Worm (Caenorhabditis elegans) whole organism, L2 larva: Measurements from ENCODE around the gene srxa-13.

Source experiments
- ama-1 ChIP-seq: fragments of 150-350 bp; optimal IDR thresholded peaks from 2 replicates; lab custom pipeline; 2018; ENCODE audit warnings: inconsistent platforms
- lsy-2 ChIP-seq, 2 experiments: fragments of 150-350 bp in 1 of 2; sonication (generic microtip) in 1 of 2; optimal IDR thresholded peaks; 2 replicates each; lab custom pipeline; 2014 to 2017; ENCODE audit warnings: missing biosample characterization in 2 of 2, missing genetic modification characterization in 2 of 2
- nhr-10 ChIP-seq: sonication (generic microtip); optimal IDR thresholded peaks from 2 replicates; lab custom pipeline; 2017; ENCODE audit warnings: missing biosample characterization, missing genetic modification characterization
- nhr-12 ChIP-seq: fragments of 150-350 bp; optimal IDR thresholded peaks from 2 replicates; lab custom pipeline; 2014; ENCODE audit warnings: missing biosample characterization, missing genetic modification characterization
- skn-1 ChIP-seq: sonication (generic microtip); optimal IDR thresholded peaks from 2 replicates; lab custom pipeline; 2017; ENCODE audit warnings: missing biosample characterization, missing genetic modification characterization

- no peak for TF ChIP-seq lsy-2 (tag; optimal IDR thresholded peaks at IDR 0.05; lab: Kevin White, UChicago)
- no peak for TF ChIP-seq nhr-10
- no peak for TF ChIP-seq nhr-12 (tag; lab: Kevin White, UChicago)
- no peak for TF ChIP-seq ama-1 (lab: Kevin White, UChicago)
- no peak for TF ChIP-seq skn-1 (tag; lab: Kevin White, UChicago)
Measured at ce11 chrV:13918341-13918740, 11.3 kb upstream of the srxa-13 start, which contains the start of gene str-250.
